Worm (Caenorhabditis elegans): ENCODE results near the gene act-4.

ce11 chrX:4958986-4959385 lies 1.4 kb upstream of the act-4 start:
- TF ChIP-seq unc-62 (GFP tag; optimal IDR thresholded peaks at IDR 0.05) (no peak), pha-4 (tag; optimal IDR thresholded peaks at IDR 0.05) (no peak)
